Worm (Caenorhabditis elegans) whole organism, L3 larva: ENCODE measurements around the gene nhr-190.

Source experiments
- R02D3.7 ChIP-seq: fragments of 150-350 bp; optimal IDR thresholded peaks from 2 replicates; lab custom pipeline; 2014; ENCODE audit warnings: missing biosample characterization, missing genetic modification characterization
- ZK546.5 ChIP-seq: sonication (generic microtip); optimal IDR thresholded peaks from 2 replicates; lab custom pipeline; 2017; ENCODE audit warnings: missing biosample characterization, missing genetic modification characterization
- aly-2 ChIP-seq: fragments of 150-350 bp; optimal IDR thresholded peaks from 2 replicates; lab custom pipeline; 2014; ENCODE audit warnings: missing biosample characterization, missing genetic modification characterization
- ama-1 ChIP-seq: fragments of 150-350 bp; optimal IDR thresholded peaks from 2 replicates; lab custom pipeline; 2018
- ceh-16 ChIP-seq: sonication (generic microtip); optimal IDR thresholded peaks from 2 replicates; lab custom pipeline; 2017; ENCODE audit warnings: missing biosample characterization, missing genetic modification characterization
- ceh-28 ChIP-seq: fragments of 150-350 bp; optimal IDR thresholded peaks from 2 replicates; lab custom pipeline; 2014; ENCODE audit warnings: missing biosample characterization, missing genetic modification reagents, missing genetic modification characterization
- ceh-82 ChIP-seq: fragments of 150-350 bp; optimal IDR thresholded peaks from 2 replicates; lab custom pipeline; 2014; ENCODE audit warnings: missing biosample characterization, missing genetic modification characterization
- ceh-9 ChIP-seq: sonication (generic microtip); optimal IDR thresholded peaks from 2 replicates; lab custom pipeline; 2018; ENCODE audit warnings: missing biosample characterization, missing genetic modification characterization
- daf-12 ChIP-seq: fragments of 150-350 bp; optimal IDR thresholded peaks from 2 replicates; lab custom pipeline; 2014; ENCODE audit warnings: missing biosample characterization, missing genetic modification reagents, missing genetic modification characterization
- egl-27 ChIP-seq: sonication (generic microtip); optimal IDR thresholded peaks from 4 replicates; lab custom pipeline; 2017; ENCODE audit warnings: missing biosample characterization, missing genetic modification reagents, missing genetic modification characterization
- egl-5 ChIP-seq: fragments of 150-350 bp; optimal IDR thresholded peaks from 2 replicates; lab custom pipeline; 2017; ENCODE audit warnings: missing biosample characterization, missing genetic modification reagents, missing genetic modification characterization, inconsistent platforms
- elt-1 ChIP-seq: fragments of 150-350 bp; optimal IDR thresholded peaks from 2 replicates; lab custom pipeline; 2014; ENCODE audit warnings: missing biosample characterization, missing genetic modification characterization
- elt-2 ChIP-seq: sonication (generic microtip); optimal IDR thresholded peaks from 2 replicates; lab custom pipeline; 2016; ENCODE audit warnings: missing genetic modification reagents, mild to moderate bottlenecking, missing genetic modification characterization, missing compliant biosample characterization
- elt-3 ChIP-seq, 3 experiments: fragments of 150-350 bp in 1 of 3; sonication (generic microtip) in 2 of 3; optimal IDR thresholded peaks; 2 replicates in 2 of 3; 4 replicates in 1 of 3; lab custom pipeline; 2014 to 2017; ENCODE audit warnings: missing biosample characterization in 3 of 3, missing genetic modification characterization in 3 of 3
- eor-1 ChIP-seq, 2 experiments: fragments of 150-350 bp; optimal IDR thresholded peaks; 2 replicates each; lab custom pipeline; 2014 to 2018; ENCODE audit warnings: missing biosample characterization in 2 of 2, missing genetic modification characterization in 2 of 2
- fkh-10 ChIP-seq: sonication (generic microtip); optimal IDR thresholded peaks from 2 replicates; lab custom pipeline; 2017; ENCODE audit warnings: missing biosample characterization, missing genetic modification reagents, missing genetic modification characterization
- fkh-2 ChIP-seq: fragments of 150-350 bp; optimal IDR thresholded peaks from 2 replicates; lab custom pipeline; 2014; ENCODE audit warnings: missing biosample characterization, missing genetic modification reagents, missing genetic modification characterization
- fos-1 ChIP-seq: fragments of 150-350 bp; optimal IDR thresholded peaks from 2 replicates; lab custom pipeline; 2014; ENCODE audit warnings: missing biosample characterization, missing genetic modification characterization
- hmg-11 ChIP-seq: sonication (generic microtip); optimal IDR thresholded peaks from 2 replicates; lab custom pipeline; 2016; ENCODE audit warnings: missing genetic modification characterization, missing compliant biosample characterization
- jun-1 ChIP-seq: fragments of 150-350 bp; optimal IDR thresholded peaks from 2 replicates; lab custom pipeline; 2014; ENCODE audit warnings: missing biosample characterization, missing genetic modification reagents, missing genetic modification characterization
- lin-15B ChIP-seq: fragments of 150-350 bp; optimal IDR thresholded peaks from 2 replicates; lab custom pipeline; 2014; ENCODE audit warnings: missing biosample characterization, missing genetic modification characterization
- lin-39 ChIP-seq: fragments of 150-350 bp; optimal IDR thresholded peaks from 2 replicates; lab custom pipeline; 2018; ENCODE audit warnings: missing biosample characterization, missing genetic modification reagents, missing genetic modification characterization
- lsy-12 ChIP-seq: sonication (generic microtip); optimal IDR thresholded peaks from 2 replicates; lab custom pipeline; 2016; ENCODE audit warnings: mild to moderate bottlenecking, missing genetic modification characterization, missing compliant biosample characterization
- mdl-1 ChIP-seq: fragments of 150-350 bp; optimal IDR thresholded peaks from 2 replicates; lab custom pipeline; 2014; ENCODE audit warnings: missing biosample characterization, missing genetic modification characterization
- mml-1 ChIP-seq: fragments of 150-350 bp; sonication (generic microtip); optimal IDR thresholded peaks from 3 replicates; lab custom pipeline; 2014; ENCODE audit warnings: missing biosample characterization, missing genetic modification characterization
- nfya-1 ChIP-seq: sonication (generic microtip); optimal IDR thresholded peaks from 2 replicates; lab custom pipeline; 2017; ENCODE audit warnings: missing genetic modification characterization, mild to moderate bottlenecking, missing compliant biosample characterization, antibody characterized with exemption, moderate library complexity; ENCODE audit not compliant: insufficient read depth
- nhr-11 ChIP-seq: fragments of 150-350 bp; optimal IDR thresholded peaks from 2 replicates; lab custom pipeline; 2014; ENCODE audit warnings: missing biosample characterization, missing genetic modification characterization
- nhr-12 ChIP-seq: fragments of 150-350 bp; optimal IDR thresholded peaks from 2 replicates; lab custom pipeline; 2014; ENCODE audit warnings: missing biosample characterization, missing genetic modification characterization
- nhr-23 ChIP-seq: fragments of 150-350 bp; optimal IDR thresholded peaks from 2 replicates; lab custom pipeline; 2014; ENCODE audit warnings: missing biosample characterization, missing genetic modification reagents, missing genetic modification characterization
- nhr-237 ChIP-seq: fragments of 150-350 bp; optimal IDR thresholded peaks from 2 replicates; lab custom pipeline; 2014; ENCODE audit warnings: missing biosample characterization, missing genetic modification characterization
- nhr-25 ChIP-seq: sonication (generic microtip); optimal IDR thresholded peaks from 2 replicates; lab custom pipeline; 2017; ENCODE audit warnings: missing biosample characterization, missing genetic modification characterization
- nhr-28 ChIP-seq: fragments of 150-350 bp; optimal IDR thresholded peaks from 2 replicates; lab custom pipeline; 2014; ENCODE audit warnings: missing biosample characterization, missing genetic modification characterization
- nhr-43 ChIP-seq: sonication (generic microtip); optimal IDR thresholded peaks from 2 replicates; lab custom pipeline; 2016; ENCODE audit warnings: mild to moderate bottlenecking, missing genetic modification characterization, missing compliant biosample characterization; ENCODE audit not compliant: poor library complexity, severe bottlenecking
- nhr-67 ChIP-seq: fragments of 150-350 bp; optimal IDR thresholded peaks from 2 replicates; lab custom pipeline; 2014; ENCODE audit warnings: missing biosample characterization, missing genetic modification characterization
- nhr-76 ChIP-seq: fragments of 150-350 bp; sonication (generic microtip); optimal IDR thresholded peaks from 5 replicates; lab custom pipeline; 2014; ENCODE audit warnings: missing biosample characterization, missing genetic modification characterization
- nhr-77 ChIP-seq: fragments of 150-350 bp; optimal IDR thresholded peaks from 2 replicates; lab custom pipeline; 2014; ENCODE audit warnings: missing biosample characterization, missing genetic modification characterization
- pha-4 ChIP-seq: fragments of 150-350 bp; optimal IDR thresholded peaks from 2 replicates; lab custom pipeline; 2014; ENCODE audit warnings: missing biosample characterization, missing genetic modification reagents, missing genetic modification characterization
- pqm-1 ChIP-seq: fragments of 150-350 bp; optimal IDR thresholded peaks from 2 replicates; lab custom pipeline; 2017; ENCODE audit warnings: missing biosample characterization, missing genetic modification characterization, inconsistent platforms
- sea-2 ChIP-seq: fragments of 150-350 bp; sonication (generic microtip); optimal IDR thresholded peaks from 4 replicates; lab custom pipeline; 2014; ENCODE audit warnings: missing biosample characterization, missing genetic modification reagents, missing genetic modification characterization
- skn-1 ChIP-seq: fragments of 150-350 bp; optimal IDR thresholded peaks from 2 replicates; lab custom pipeline; 2014; ENCODE audit warnings: missing biosample characterization, missing genetic modification characterization
- snpc-4 ChIP-seq: fragments of 150-350 bp; optimal IDR thresholded peaks from 2 replicates; lab custom pipeline; 2014; ENCODE audit warnings: missing biosample characterization, missing genetic modification characterization
- tbx-2 ChIP-seq: sonication (generic microtip); optimal IDR thresholded peaks from 2 replicates; lab custom pipeline; 2016; ENCODE audit warnings: mild to moderate bottlenecking, missing genetic modification characterization, missing compliant biosample characterization
- unc-39 ChIP-seq: sonication (generic microtip); optimal IDR thresholded peaks from 4 replicates; lab custom pipeline; 2017; ENCODE audit warnings: missing biosample characterization, missing genetic modification characterization
- unc-62 ChIP-seq: fragments of 150-350 bp; sonication (generic microtip); optimal IDR thresholded peaks from 4 replicates; lab custom pipeline; 2014; ENCODE audit warnings: missing biosample characterization, missing genetic modification reagents, missing genetic modification characterization
- zag-1 ChIP-seq: fragments of 150-350 bp; optimal IDR thresholded peaks from 2 replicates; lab custom pipeline; 2014; ENCODE audit warnings: missing biosample characterization, missing genetic modification characterization
- ztf-11 ChIP-seq: fragments of 150-350 bp; optimal IDR thresholded peaks from 2 replicates; lab custom pipeline; 2014; ENCODE audit warnings: missing biosample characterization, missing genetic modification characterization
- ztf-4 ChIP-seq: fragments of 150-350 bp; optimal IDR thresholded peaks from 2 replicates; lab custom pipeline; 2014; ENCODE audit warnings: missing biosample characterization, missing genetic modification characterization

The nhr-190 gene

DNA sequence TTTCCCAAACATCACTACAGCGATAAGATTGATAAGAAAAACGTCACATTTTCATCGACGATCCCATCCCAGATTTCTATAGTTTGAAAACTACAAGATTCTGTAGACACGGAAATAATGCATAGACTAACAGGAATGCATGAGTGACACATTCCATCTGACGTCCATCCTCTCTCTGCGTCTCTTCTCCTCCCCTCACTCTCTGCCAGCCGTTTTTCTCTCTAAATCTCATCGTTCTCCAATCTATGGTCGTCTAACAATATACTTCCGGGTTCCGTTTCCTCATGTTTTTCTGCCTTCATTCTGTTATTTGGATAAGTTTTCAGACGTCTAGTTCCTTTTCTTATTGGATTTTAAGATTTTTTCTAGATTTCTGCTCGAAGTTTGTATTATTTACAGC lies 23.7 kb downstream of the nhr-190 start, which contains the start of gene F48G7.4:
Gene F48G7.4 (plus strand): TSS at position 400 of the 400 bp plus-strand sequence.
- TF ChIP-seq pqm-1 (peak; percentile 44), daf-12 (tag; lab: Kevin White, UChicago) (no peak), lin-15B (tag; lab: Kevin White, UChicago) (peak; percentile 66), tbx-2 (tag; lab: Kevin White, UChicago) (peak; percentile 57), R02D3.7 (peak; percentile 8), ztf-4 (tag; lab: Kevin White, UChicago) (no peak), sea-2 (GFP tag; lab: Kevin White, UChicago) (no peak), nhr-28 (tag; lab: Kevin White, UChicago) (no peak), ceh-28 (tag; lab: Kevin White, UChicago) (peak; percentile 74), ceh-16 (tag; lab: Kevin White, UChicago) (no peak), unc-62 (GFP tag; lab: Kevin White, UChicago) (peak; percentile 94), mdl-1 (tag; lab: Kevin White, UChicago) (peak; percentile 22), hmg-11 (tag; lab: Kevin White, UChicago) (peak; percentile 84), elt-2 (tag; lab: Kevin White, UChicago) (no peak), fos-1 (tag; lab: Kevin White, UChicago) (no peak), nhr-77 (no peak), lsy-12 (tag; lab: Kevin White, UChicago) (no peak), ztf-11 (tag; lab: Kevin White, UChicago) (no peak), skn-1 (tag; lab: Kevin White, UChicago) (no peak), nfya-1 (tag; lab: Kevin White, UChicago) (peak; percentile 70), fkh-10 (GFP tag; lab: Kevin White, UChicago) (no peak), nhr-237 (no peak), nhr-23 (tag; lab: Kevin White, UChicago) (peak; percentile 73), ZK546.5 (no peak), egl-27 (tag; lab: Kevin White, UChicago) (peak; percentile 51), nhr-76 (tag; lab: Kevin White, UChicago) (no peak), nhr-67 (tag; lab: Kevin White, UChicago) (no peak), mml-1 (tag; lab: Kevin White, UChicago) (no peak), pha-4 (tag; lab: Kevin White, UChicago) (no peak), elt-3 (tag; optimal IDR thresholded peaks at IDR 0.05; lab: Kevin White, UChicago) (no peak), ama-1 (no peak), egl-5 (tag; lab: Kevin White, UChicago) (no peak), zag-1 (tag; lab: Kevin White, UChicago) (no peak), ceh-9 (no peak), lin-39 (peak; percentile 23), fkh-2 (tag; lab: Kevin White, UChicago) (no peak), ceh-82 (tag; lab: Kevin White, UChicago) (no peak), unc-39 (tag; lab: Kevin White, UChicago) (no peak), snpc-4 (tag; lab: Kevin White, UChicago) (peak; percentile 85), nhr-11 (tag; lab: Kevin White, UChicago) (peak; percentile 58), aly-2 (tag; lab: Kevin White, UChicago) (no peak), elt-1 (peak; percentile 64), nhr-12 (tag; lab: Kevin White, UChicago) (no peak), jun-1 (tag; lab: Kevin White, UChicago) (peak; percentile 83), eor-1 (tag; optimal IDR thresholded peaks at IDR 0.05; lab: Kevin White, UChicago) (no peak), nhr-25 (tag; lab: Kevin White, UChicago) (peak; percentile 4), nhr-43 (tag; lab: Kevin White, UChicago) (no peak)
